Fruit fly (Drosophila melanogaster) whole organism, embryonic: ENCODE data around the gene CG15390.
A peak's percentile ranks its signal among the peaks of the same experiment; 100 is the strongest.

ENCODE experiments used
- ATbp ChIP-seq: fragments of 200-800 bp; sonication (Bioruptor generic); optimal IDR thresholded peaks from 2 replicates; lab custom pipeline; 2017; ENCODE audit warnings: missing biosample characterization, mild to moderate bottlenecking, missing genetic modification characterization, missing genetic modification reagents
- CG10274 ChIP-seq: fragments of 200-800 bp; sonication (Bioruptor generic); optimal IDR thresholded peaks from 3 replicates; lab custom pipeline; 2017; ENCODE audit warnings: missing biosample characterization, mild to moderate bottlenecking, missing genetic modification characterization
- CG10366 ChIP-seq: fragments of 200-800 bp; sonication (Bioruptor generic); IDR thresholded peaks from 2 replicates; pipeline ENCODE4 v1.3.6; 2022; ENCODE audit warnings: missing biosample characterization, missing genetic modification characterization
- CG11085 ChIP-seq: fragments of 200-800 bp; sonication (Bioruptor generic); IDR thresholded peaks from 2 replicates; pipeline ENCODE4 v1.3.6; 2022; ENCODE audit warnings: missing biosample characterization, missing genetic modification characterization
- CG14860 ChIP-seq: fragments of 200-800 bp; sonication (Bioruptor generic); IDR thresholded peaks from 3 replicates; pipeline ENCODE4 v1.3.6; 2022; ENCODE audit warnings: missing biosample characterization, missing genetic modification characterization; ENCODE audit not compliant: partially characterized antibody
- CG14965 ChIP-seq: fragments of 200-800 bp; sonication (Bioruptor generic); optimal IDR thresholded peaks from 2 replicates; lab custom pipeline; 2016; ENCODE audit warnings: missing biosample characterization, missing genetic modification characterization, borderline replicate concordance
- CG16813 ChIP-seq: fragments of 200-800 bp; sonication (Bioruptor generic); IDR thresholded peaks from 3 replicates; pipeline ENCODE4 v1.3.6; 2022; ENCODE audit warnings: missing biosample characterization, missing genetic modification characterization; ENCODE audit not compliant: partially characterized antibody
- CG16863 ChIP-seq: fragments of 200-800 bp; sonication (Bioruptor generic); optimal IDR thresholded peaks from 3 replicates; lab custom pipeline; 2016; ENCODE audit warnings: missing biosample characterization, missing genetic modification characterization
- CG17361 ChIP-seq: fragments of 200-800 bp; sonication (Bioruptor generic); IDR thresholded peaks from 3 replicates; pipeline ENCODE4 v1.3.6; 2022; ENCODE audit warnings: missing biosample characterization, missing genetic modification characterization
- CG17612 ChIP-seq: fragments of 200-800 bp; sonication (Bioruptor generic); IDR thresholded peaks from 2 replicates; pipeline ENCODE4 v1.3.6; 2022; ENCODE audit warnings: missing biosample characterization, missing genetic modification characterization
- CG2120 ChIP-seq: fragments of 200-800 bp; sonication (Bioruptor generic); optimal IDR thresholded peaks from 3 replicates; lab custom pipeline; 2016; ENCODE audit warnings: missing biosample characterization, missing genetic modification characterization
- CG2875 ChIP-seq: fragments of 200-800 bp; sonication (Bioruptor generic); optimal IDR thresholded peaks from 2 replicates; lab custom pipeline; 2017; ENCODE audit warnings: missing biosample characterization, mild to moderate bottlenecking, missing genetic modification characterization, missing genetic modification reagents
- CG30403 ChIP-seq: fragments of 200-800 bp; sonication (Bioruptor generic); optimal IDR thresholded peaks from 3 replicates; lab custom pipeline; 2016; ENCODE audit warnings: missing biosample characterization, missing genetic modification characterization
- CG3847 ChIP-seq: fragments of 200-800 bp; sonication (Bioruptor generic); IDR thresholded peaks from 2 replicates; pipeline ENCODE4 v1.3.6; 2022; ENCODE audit warnings: missing biosample characterization, missing genetic modification characterization
- CG43689 ChIP-seq: fragments of 200-800 bp; sonication (Bioruptor generic); IDR thresholded peaks from 2 replicates; pipeline ENCODE4 v1.3.6; 2022; ENCODE audit warnings: missing biosample characterization, missing genetic modification characterization
- CG4424 ChIP-seq: fragments of 200-800 bp; sonication (Bioruptor generic); optimal IDR thresholded peaks from 3 replicates; lab custom pipeline; 2016; ENCODE audit warnings: missing biosample characterization, missing genetic modification characterization
- CG6689 ChIP-seq: fragments of 200-800 bp; sonication (Bioruptor generic); IDR thresholded peaks from 2 replicates; pipeline ENCODE4 v1.3.6; 2022; ENCODE audit warnings: missing biosample characterization, missing genetic modification characterization
- CG6813 ChIP-seq: fragments of 200-800 bp; sonication (Bioruptor generic); optimal IDR thresholded peaks from 2 replicates; lab custom pipeline; 2017; ENCODE audit warnings: missing biosample characterization, missing genetic modification characterization, mild to moderate bottlenecking, moderate library complexity, missing genetic modification reagents
- CG9437 ChIP-seq: fragments of 200-800 bp; sonication (Bioruptor generic); optimal IDR thresholded peaks from 2 replicates; lab custom pipeline; 2018; ENCODE audit warnings: missing biosample characterization, mild to moderate bottlenecking, missing genetic modification characterization
- CG9797 ChIP-seq: fragments of 200-800 bp; sonication (Bioruptor generic); optimal IDR thresholded peaks from 3 replicates; lab custom pipeline; 2018; ENCODE audit warnings: missing biosample characterization, mild to moderate bottlenecking, missing genetic modification characterization
- CTCF ChIP-seq: fragments of 200-800 bp; sonication (Bioruptor generic); optimal IDR thresholded peaks from 2 replicates; lab custom pipeline; 2017; ENCODE audit warnings: missing biosample characterization, mild to moderate bottlenecking, missing genetic modification characterization, moderate library complexity
- D19A ChIP-seq: fragments of 200-800 bp; optimal IDR thresholded peaks from 3 replicates; lab custom pipeline; 2019; ENCODE audit warnings: missing biosample characterization, mild to moderate bottlenecking, missing genetic modification characterization, moderate library complexity
- Dref ChIP-seq: fragments of 200-800 bp; sonication (Bioruptor generic); IDR thresholded peaks from 2 replicates; pipeline ENCODE4 v1.3.6; 2022; ENCODE audit warnings: missing biosample characterization, missing genetic modification characterization
- Hmx ChIP-seq: fragments of 200-800 bp; sonication (Bioruptor generic); optimal IDR thresholded peaks from 2 replicates; lab custom pipeline; 2016; ENCODE audit warnings: missing biosample characterization, missing genetic modification characterization
- Oaz ChIP-seq: fragments of 200-800 bp; sonication (Bioruptor generic); IDR thresholded peaks from 2 replicates; pipeline ENCODE4 v1.3.6; 2022; ENCODE audit warnings: missing biosample characterization, missing genetic modification characterization
- Pdp1 ChIP-seq, 2 experiments: fragments of 200-800 bp; sonication (Bioruptor generic); optimal IDR thresholded peaks; 3 replicates each; lab custom pipeline; 2016; ENCODE audit warnings: missing biosample characterization in 2 of 2, missing genetic modification characterization in 2 of 2, mild to moderate bottlenecking in 1 of 2, moderate library complexity in 1 of 2
- Taf1 ChIP-seq: fragments of 200-800 bp; sonication (Bioruptor generic); IDR thresholded peaks from 2 replicates; pipeline ENCODE4 v1.3.6; 2022; ENCODE audit warnings: missing biosample characterization, missing genetic modification characterization
- Tbp ChIP-seq: fragments of >200 bp; optimal IDR thresholded peaks from 2 replicates; lab custom pipeline; 2018; ENCODE audit warnings: missing biosample characterization, missing genetic modification characterization
- bbx ChIP-seq: fragments of 200-800 bp; sonication (Bioruptor generic); IDR thresholded peaks from 2 replicates; pipeline ENCODE4 v1.3.6; 2022; ENCODE audit warnings: missing biosample characterization, missing genetic modification characterization; ENCODE audit not compliant: partially characterized antibody
- bigmax ChIP-seq: fragments of 200-800 bp; sonication (Bioruptor generic); optimal IDR thresholded peaks from 2 replicates; lab custom pipeline; 2018; ENCODE audit warnings: missing biosample characterization, mild to moderate bottlenecking, missing genetic modification characterization
- emc ChIP-seq: fragments of 200-800 bp; sonication (Bioruptor generic); optimal IDR thresholded peaks from 2 replicates; lab custom pipeline; 2016; ENCODE audit warnings: missing biosample characterization, missing genetic modification characterization
- fd3F ChIP-seq: fragments of 200-800 bp; sonication (Bioruptor generic); optimal IDR thresholded peaks from 2 replicates; lab custom pipeline; 2018; ENCODE audit warnings: missing biosample characterization, mild to moderate bottlenecking, missing genetic modification characterization, moderate library complexity
- gcm2 ChIP-seq: fragments of 200-800 bp; sonication (Bioruptor generic); optimal IDR thresholded peaks from 2 replicates; lab custom pipeline; 2016; ENCODE audit warnings: missing biosample characterization, missing genetic modification characterization
- gfzf ChIP-seq: fragments of 200-800 bp; sonication (Bioruptor generic); optimal IDR thresholded peaks from 2 replicates; lab custom pipeline; 2016; ENCODE audit warnings: missing biosample characterization, mild to moderate bottlenecking, missing genetic modification characterization, moderate library complexity
- h ChIP-seq: fragments of >200 bp; optimal IDR thresholded peaks from 2 replicates; lab custom pipeline; 2017
- hbn ChIP-seq: fragments of 200-800 bp; sonication (Bioruptor generic); IDR thresholded peaks from 2 replicates; pipeline ENCODE4 v1.3.6; 2022; ENCODE audit warnings: missing biosample characterization, missing genetic modification characterization; ENCODE audit not compliant: partially characterized antibody
- hth ChIP-seq: fragments of >200 bp; optimal IDR thresholded peaks from 2 replicates; lab custom pipeline; 2017; ENCODE audit warnings: inconsistent platforms
- lov ChIP-seq, 2 experiments: fragments of 200-800 bp in 1 of 2; fragments of >200 bp in 1 of 2; sonication (Bioruptor generic) in 1 of 2; IDR thresholded peaks in 1 of 2; optimal IDR thresholded peaks in 1 of 2; 2 replicates in 1 of 2; 3 replicates in 1 of 2; pipeline versions ENCODE4 v1.3.6 to Lab custom; 2017 to 2022; ENCODE audit warnings: missing biosample characterization in 1 of 2, missing genetic modification characterization in 1 of 2
- mirr ChIP-seq: fragments of 200-800 bp; sonication (Bioruptor generic); optimal IDR thresholded peaks from 3 replicates; lab custom pipeline; 2018; ENCODE audit warnings: missing biosample characterization, mild to moderate bottlenecking, missing genetic modification characterization
- nerfin-2 ChIP-seq: fragments of 200-800 bp; sonication (Bioruptor generic); IDR thresholded peaks from 2 replicates; pipeline ENCODE4 v1.3.6; 2022; ENCODE audit warnings: missing biosample characterization, missing genetic modification characterization; ENCODE audit not compliant: partially characterized antibody
- otp ChIP-seq: fragments of 200-800 bp; sonication (Bioruptor generic); IDR thresholded peaks from 3 replicates; pipeline ENCODE4, ENCODE4 v1.3.6; 2022; ENCODE audit warnings: missing biosample characterization, missing genetic modification characterization
- pan ChIP-seq, 4 experiments: fragments of >200 bp in 3 of 4; fragments of 200-800 bp in 1 of 4; sonication (Bioruptor generic) in 1 of 4; optimal IDR thresholded peaks in 3 of 4; IDR thresholded peaks in 1 of 4; 2 replicates each; pipeline versions ENCODE4 v1.3.6 to Lab custom; 2017 to 2022; ENCODE audit warnings: missing biosample characterization in 2 of 4, missing genetic modification characterization in 2 of 4, mixed read lengths in 1 of 4
- pb ChIP-seq: fragments of 200-800 bp; sonication (Bioruptor generic); optimal IDR thresholded peaks from 3 replicates; lab custom pipeline; 2016; ENCODE audit warnings: missing biosample characterization, missing genetic modification characterization
- sima ChIP-seq: fragments of 200-800 bp; sonication (Bioruptor generic); optimal IDR thresholded peaks from 2 replicates; lab custom pipeline; 2016; ENCODE audit warnings: missing biosample characterization, missing genetic modification characterization
- stc ChIP-seq: fragments of 200-800 bp; sonication (Bioruptor generic); IDR thresholded peaks from 2 replicates; pipeline ENCODE4 v1.3.6; 2022; ENCODE audit warnings: missing biosample characterization, missing genetic modification characterization
- tap ChIP-seq: fragments of 200-800 bp; optimal IDR thresholded peaks from 3 replicates; lab custom pipeline; 2019; ENCODE audit warnings: missing biosample characterization, mild to moderate bottlenecking, missing genetic modification characterization, moderate library complexity
- tgo ChIP-seq: fragments of 200-800 bp; sonication (Bioruptor generic); IDR thresholded peaks from 3 replicates; pipeline ENCODE4 v1.3.6; 2022; ENCODE audit warnings: missing biosample characterization, missing genetic modification characterization
- zen ChIP-seq: fragments of 200-800 bp; sonication (Bioruptor generic); optimal IDR thresholded peaks from 3 replicates; lab custom pipeline; 2018; ENCODE audit warnings: missing biosample characterization, mild to moderate bottlenecking, missing genetic modification characterization, moderate library complexity

Gene CG15390

dm6 chr2L:2373818-2374746 lies at the start of gene CG15390, which contains the start of gene CG3609:
TSS of gene CG15390 (plus strand) at chr2L:2374713.
TSS of gene CG3609 (minus strand) at chr2L:2374627.
- peak; percentile 86 for TF ChIP-seq CG3847 (GFP tag; lab: Robert Waterston, UW)
- TF ChIP-seq CG17612 (GFP tag; lab: Robert Waterston, UW) = peak; percentile 77
- peak; percentile 68 for TF ChIP-seq gcm2 (GFP tag; lab: Kevin White, UChicago)
- TF ChIP-seq CG6689 (GFP tag; lab: Robert Waterston, UW) = peak; percentile 47
- TF ChIP-seq Dref (GFP tag; lab: Robert Waterston, UW) = peak; percentile 50
- TF ChIP-seq CG11085 = peak; percentile 59; the same call in 1 of the 2 replicates
- peak; percentile 40; the same call in 1 of the 2 replicates for TF ChIP-seq bbx (GFP tag; lab: Robert Waterston, UW)
- TF ChIP-seq CG9797 = no peak
- TF ChIP-seq CG14860 = no peak
- TF ChIP-seq CG10366 = peak; percentile 77
- no peak for TF ChIP-seq Tbp (GFP tag; lab: Kevin White, UChicago)
- TF ChIP-seq stc (GFP tag; lab: Robert Waterston, UW) = peak; percentile 50
- TF ChIP-seq D19A = peak; percentile 53
- TF ChIP-seq tap (tag; lab: Kevin White, UChicago) = no peak
- peak; percentile 62 for TF ChIP-seq ATbp (GFP tag; lab: Kevin White, UChicago)
- peak; percentile 33 for TF ChIP-seq CG6813 (GFP tag; lab: Kevin White, UChicago)
- TF ChIP-seq CG43689 (GFP tag; lab: Robert Waterston, UW) = 0 out of 2 replicates have a peak, but pooled peaks have one; percentile 9
- TF ChIP-seq CG9437 = peak; percentile 56
- TF ChIP-seq tgo (GFP tag; lab: Robert Waterston, UW) = peak; percentile 64
- TF ChIP-seq mirr (GFP tag; lab: Kevin White, UChicago) = peak; percentile 92
- peak; percentile 83 to 92 for TF ChIP-seq Pdp1 (GFP tag; optimal IDR thresholded peaks at IDR 0.05; lab: Kevin White, UChicago)
- TF ChIP-seq nerfin-2 = no peak
- TF ChIP-seq pb (GFP tag; lab: Kevin White, UChicago) = peak; percentile 78
- TF ChIP-seq lov (optimal IDR thresholded peaks at IDR 0.05; lab: Kevin White, UChicago) = no peak
- TF ChIP-seq lov (GFP tag; IDR thresholded peaks at IDR 0.05; lab: Robert Waterston, UW) = peak; percentile 30; the same call in 2 of the 3 replicates
- peak; percentile 96 for TF ChIP-seq CG2120
- TF ChIP-seq Taf1 (GFP tag; lab: Robert Waterston, UW) = peak; percentile 47
- peak; percentile 56 for TF ChIP-seq CG2875 (GFP tag; lab: Kevin White, UChicago)
- TF ChIP-seq fd3F (GFP tag; lab: Kevin White, UChicago) = peak; percentile 55
- peak; percentile 30 for TF ChIP-seq gfzf (GFP tag; lab: Kevin White, UChicago)
- TF ChIP-seq CG10274 (GFP tag; lab: Kevin White, UChicago) = no peak
- TF ChIP-seq sima (GFP tag; lab: Kevin White, UChicago) = peak; percentile 3
- TF ChIP-seq CG14965 (GFP tag; lab: Kevin White, UChicago) = peak; percentile 65
- TF ChIP-seq zen (tag; lab: Kevin White, UChicago) = peak; percentile 75
- no peak for TF ChIP-seq CTCF (GFP tag; lab: Kevin White, UChicago)
- TF ChIP-seq CG16813 (GFP tag; lab: Robert Waterston, UW) = no peak
- peak; percentile 84 for TF ChIP-seq CG16863 (GFP tag; lab: Kevin White, UChicago)
- TF ChIP-seq hbn (GFP tag; lab: Robert Waterston, UW) = peak; percentile 32; the same call in 1 of the 2 replicates
- peak; percentile 78 for TF ChIP-seq emc (GFP tag; lab: Kevin White, UChicago)
- TF ChIP-seq CG30403 = peak; percentile 85
- TF ChIP-seq hth (lab: Kevin White, UChicago) = no peak
- peak; percentile 69; the same call in 2 of the 3 replicates for TF ChIP-seq CG17361 (GFP tag; lab: Robert Waterston, UW)
- TF ChIP-seq otp (GFP tag; lab: Robert Waterston, UW) = peak; percentile 92
- no peak for TF ChIP-seq h (lab: Kevin White, UChicago)
- TF ChIP-seq bigmax (GFP tag; lab: Kevin White, UChicago) = no peak
- peak; percentile 50 for TF ChIP-seq Hmx (GFP tag; lab: Kevin White, UChicago)
- peak; percentile 56 for TF ChIP-seq CG4424 (GFP tag; lab: Kevin White, UChicago)
- TF ChIP-seq pan (optimal IDR thresholded peaks at IDR 0.05; lab: Kevin White, UChicago) = no peak
- TF ChIP-seq pan (GFP tag; optimal IDR thresholded peaks at IDR 0.05 in 1 of 2, IDR thresholded peaks at IDR 0.05 in 1 of 2) = peak in 1 of 2 experiments; percentile 75
- TF ChIP-seq Oaz (GFP tag; lab: Robert Waterston, UW) = peak; percentile 39
